Worm (Caenorhabditis elegans): ENCODE data around the gene ncx-7.

ncx-7 gene

DNA sequence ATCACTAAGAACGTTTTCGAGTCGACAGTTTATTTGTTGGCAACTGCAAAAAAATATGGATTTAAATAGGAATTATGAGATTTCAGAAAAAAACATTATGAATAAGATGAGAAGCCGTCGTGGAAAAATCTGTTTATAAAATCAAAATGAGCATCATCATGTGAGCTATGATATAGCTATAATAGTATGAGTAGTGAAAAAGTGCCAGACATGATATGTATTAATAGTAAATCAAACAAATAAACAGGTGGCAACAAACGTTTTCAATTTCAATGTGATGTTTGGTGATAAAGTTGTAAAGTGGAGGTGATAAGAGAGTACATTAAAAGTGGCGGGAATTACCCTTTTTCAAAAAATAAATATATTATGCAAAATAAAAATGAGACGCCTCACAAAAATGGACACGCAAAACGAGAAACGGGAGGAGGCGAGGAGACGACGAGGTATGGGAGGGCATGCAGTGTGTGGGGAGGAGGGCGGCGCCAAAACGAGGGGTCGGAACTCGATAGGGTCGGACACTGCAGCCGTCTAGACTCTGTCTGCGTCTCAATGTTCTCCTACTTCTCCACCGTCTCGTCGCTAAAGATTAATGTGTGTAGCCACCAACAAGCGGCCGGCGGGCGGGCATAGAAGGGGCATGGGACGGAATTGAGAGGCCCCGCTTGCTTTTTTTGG is 52.4 kb downstream of the ncx-7 start, which contains the start of gene C07A9.9 (continued):
- no peak for TF ChIP-seq zip-4 (GFP tag; optimal IDR thresholded peaks at IDR 0.05)
- TF ChIP-seq ceh-8 (GFP tag; optimal IDR thresholded peaks at IDR 0.05), result no peak
- no peak for TF ChIP-seq hlh-4 (tag; optimal IDR thresholded peaks at IDR 0.05)
- TF ChIP-seq ceh-88 (GFP tag; IDR thresholded peaks at IDR 0.05), result no peak
- TF ChIP-seq skn-1 (tag; optimal IDR thresholded peaks at IDR 0.05), result no peak
- TF ChIP-seq ces-1 (GFP tag; optimal IDR thresholded peaks at IDR 0.05), result no peak
- peak; percentile 51; the same call in 1 of the 2 replicates for TF ChIP-seq mab-9 (GFP tag; IDR thresholded peaks at IDR 0.05)
- TF ChIP-seq ztf-11 (tag; optimal IDR thresholded peaks at IDR 0.05), result peak in 1 of 2 experiments; percentile 50
- peak; percentile 23 for TF ChIP-seq F16B12.6 (tag; optimal IDR thresholded peaks at IDR 0.05)
- TF ChIP-seq ceh-63 (GFP tag; optimal IDR thresholded peaks at IDR 0.05), result no peak
- TF ChIP-seq C34B4.2 (tag; optimal IDR thresholded peaks at IDR 0.05), result no peak
- TF ChIP-seq swsn-7 (tag; optimal IDR thresholded peaks at IDR 0.05), result peak; percentile 67
- TF ChIP-seq vab-15 (tag; optimal IDR thresholded peaks at IDR 0.05), result no peak
- peak; percentile 31 for TF ChIP-seq mep-1 (tag; optimal IDR thresholded peaks at IDR 0.05)
- TF ChIP-seq nhr-84 (tag; optimal IDR thresholded peaks at IDR 0.05), result no peak
- no peak for TF ChIP-seq pqm-1 (tag; optimal IDR thresholded peaks at IDR 0.05)
- TF ChIP-seq irx-1 (tag; optimal IDR thresholded peaks at IDR 0.05), result peak; percentile 50
- no peak for TF ChIP-seq aha-1 (tag; optimal IDR thresholded peaks at IDR 0.05)
- peak in 2 of 6 experiments; percentile 8 to 31 for TF ChIP-seq elt-3 (tag; optimal IDR thresholded peaks at IDR 0.05)
- no peak for TF ChIP-seq unc-62 (GFP tag; optimal IDR thresholded peaks at IDR 0.05)
- TF ChIP-seq nhr-76 (tag; optimal IDR thresholded peaks at IDR 0.05), result no peak
- TF ChIP-seq tlp-1 (tag; optimal IDR thresholded peaks at IDR 0.05), result no peak
- TF ChIP-seq lir-3 (tag; optimal IDR thresholded peaks at IDR 0.05; ENCODE audit: poor library complexity), result peak; percentile 15
- TF ChIP-seq nhr-11 (tag; optimal IDR thresholded peaks at IDR 0.05), result no peak
- TF ChIP-seq ceh-82 (tag; optimal IDR thresholded peaks at IDR 0.05), result peak; percentile 6 to 84 (median 31)
- TF ChIP-seq fos-1 (tag; optimal IDR thresholded peaks at IDR 0.05), result peak; percentile 57
- TF ChIP-seq lin-35 (GFP tag; optimal IDR thresholded peaks at IDR 0.05), result peak; percentile 53 to 56
- TF ChIP-seq sptf-1 (tag; optimal IDR thresholded peaks at IDR 0.05), result no peak
- TF ChIP-seq snpc-4 (tag; optimal IDR thresholded peaks at IDR 0.05), result peak; percentile 64
- TF ChIP-seq C16A3.4 (tag; optimal IDR thresholded peaks at IDR 0.05), result peak; percentile 42
- peak; percentile 56 for TF ChIP-seq ztf-4 (tag; optimal IDR thresholded peaks at IDR 0.05)
- TF ChIP-seq egl-13 (tag; optimal IDR thresholded peaks at IDR 0.05), result peak; percentile 60
- peak; percentile 53 for TF ChIP-seq dsc-1 (tag; optimal IDR thresholded peaks at IDR 0.05)
- TF ChIP-seq efl-3 (GFP tag; optimal IDR thresholded peaks at IDR 0.05), result peak; percentile 6
- no peak for TF ChIP-seq aly-2 (tag; optimal IDR thresholded peaks at IDR 0.05)
- TF ChIP-seq elt-2 (tag; optimal IDR thresholded peaks at IDR 0.05), result peak; percentile 74
- TF ChIP-seq lin-13 (GFP tag; optimal IDR thresholded peaks at IDR 0.05), result no peak
- TF ChIP-seq lin-39 (tag; optimal IDR thresholded peaks at IDR 0.05), result no peak

- TF ChIP-seq rnt-1 (tag; optimal IDR thresholded peaks at IDR 0.05) (peak; percentile 22), lin-14 (GFP tag; optimal IDR thresholded peaks at IDR 0.05) (peak; percentile 44), snu-23 (GFP tag; optimal IDR thresholded peaks at IDR 0.05) (peak; percentile 7), ztf-11 (tag; optimal IDR thresholded peaks at IDR 0.05) (no peak), dsc-1 (tag; optimal IDR thresholded peaks at IDR 0.05) (peak; percentile 37), efl-1 (optimal IDR thresholded peaks at IDR 0.05) (peak in 1 of 2 experiments; percentile 0), efl-1 (GFP tag; optimal IDR thresholded peaks at IDR 0.05 in 1 of 2) (peak in 1 of 2 experiments; percentile 78), blmp-1 (tag; optimal IDR thresholded peaks at IDR 0.05) (peak; percentile 97), elt-3 (tag; optimal IDR thresholded peaks at IDR 0.05) (peak in 1 of 6 experiments; percentile 22), lsy-2 (tag; optimal IDR thresholded peaks at IDR 0.05) (peak in 1 of 2 experiments; percentile 40), tlp-1 (tag; optimal IDR thresholded peaks at IDR 0.05) (no peak), mdl-1 (tag; optimal IDR thresholded peaks at IDR 0.05) (peak in 1 of 2 experiments; percentile 46)
Measured at ce11 chrIII:9666668-9667067, 53.4 kb downstream of the ncx-7 start.
